Fruit fly (Drosophila melanogaster): Measurements from ENCODE around the gene Scsalpha1.

Gene Scsalpha1

dm6 chr3L:3771406-3771935 is 42.5 kb upstream of the Scsalpha1 start (continued):
- TF ChIP-seq CG17361 (GFP tag; IDR thresholded peaks at IDR 0.05) (peak; percentile 46; the same call in 2 of the 3 replicates), ac (GFP tag; optimal IDR thresholded peaks at IDR 0.05) (no peak), Bdp1 (GFP tag; optimal IDR thresholded peaks at IDR 0.05) (no peak), CG17912 (GFP tag; optimal IDR thresholded peaks at IDR 0.05) (no peak), Ravus (GFP tag; IDR thresholded peaks at IDR 0.05) (peak; percentile 64), mirr (GFP tag; optimal IDR thresholded peaks at IDR 0.05) (peak; percentile 11), slbo (GFP tag; IDR thresholded peaks at IDR 0.05) (peak; percentile 94), CG4707 (GFP tag; optimal IDR thresholded peaks at IDR 0.05) (peak; percentile 38), CG14667 (GFP tag; IDR thresholded peaks at IDR 0.05) (peak; percentile 88; the same call in 1 of the 2 replicates), CG31441 (GFP tag; IDR thresholded peaks at IDR 0.05) (peak; percentile 65), CG18619 (GFP tag; optimal IDR thresholded peaks at IDR 0.05) (peak; percentile 55), gem (tag; optimal IDR thresholded peaks at IDR 0.05) (peak; percentile 87), CG9932 (GFP tag; IDR thresholded peaks at IDR 0.05) (peak; percentile 89), CG43689 (GFP tag; IDR thresholded peaks at IDR 0.05) (peak; percentile 54; the same call in 1 of the 2 replicates), Dp (GFP tag; optimal IDR thresholded peaks at IDR 0.05) (no peak), NK7.1 (GFP tag; optimal IDR thresholded peaks at IDR 0.05) (no peak), HLH3B (GFP tag; IDR thresholded peaks at IDR 0.05) (peak; percentile 81), CG17612 (GFP tag; IDR thresholded peaks at IDR 0.05) (peak; percentile 54), bowl (GFP tag; IDR thresholded peaks at IDR 0.05) (no peak), esg (GFP tag; conservative IDR thresholded peaks at IDR 0.05) (peak; percentile 69), disco-r (GFP tag; optimal IDR thresholded peaks at IDR 0.05) (no peak), NfI (GFP tag; optimal IDR thresholded peaks at IDR 0.05) (peak; percentile 79), crol (GFP tag; IDR thresholded peaks at IDR 0.05) (no peak), tna (GFP tag; IDR thresholded peaks at IDR 0.05; ENCODE audit: partially characterized antibody) (no peak), bsh (GFP tag; optimal IDR thresholded peaks at IDR 0.05) (peak; percentile 5 to 52), Taf1 (GFP tag; IDR thresholded peaks at IDR 0.05) (peak; percentile 74), da (GFP tag; optimal IDR thresholded peaks at IDR 0.05) (no peak), CG15696 (tag; optimal IDR thresholded peaks at IDR 0.05) (no peak), CG7786 (GFP tag; optimal IDR thresholded peaks at IDR 0.05) (no peak), sd (tag; optimal IDR thresholded peaks at IDR 0.05) (peak; percentile 72), pita (GFP tag; optimal IDR thresholded peaks at IDR 0.05) (no peak), YL-1 (GFP tag; optimal IDR thresholded peaks at IDR 0.05) (no peak), nmo (GFP tag; optimal IDR thresholded peaks at IDR 0.05) (peak; percentile 59), ro (GFP tag; IDR thresholded peaks at IDR 0.05) (peak; percentile 52; the same call in 1 of the 2 replicates), org-1 (GFP tag; optimal IDR thresholded peaks at IDR 0.05) (peak; percentile 61), btn (GFP tag; optimal IDR thresholded peaks at IDR 0.05) (no peak), crc (GFP tag; optimal IDR thresholded peaks at IDR 0.05) (no peak), CG10321 (GFP tag; IDR thresholded peaks at IDR 0.05) (0 out of 2 replicates have a peak, but pooled peaks have one; percentile 39), emc (GFP tag; optimal IDR thresholded peaks at IDR 0.05) (no peak), Tbp (GFP tag; optimal IDR thresholded peaks at IDR 0.05) (no peak), CG2678 (tag; optimal IDR thresholded peaks at IDR 0.05) (peak; percentile 88), dmrt11E (tag; optimal IDR thresholded peaks at IDR 0.05) (no peak), corto (GFP tag; optimal IDR thresholded peaks at IDR 0.05) (no peak), CG4617 (GFP tag; optimal IDR thresholded peaks at IDR 0.05; ENCODE audit: borderline replicate concordance) (no peak), fd96Cb (tag; optimal IDR thresholded peaks at IDR 0.05) (peak; percentile 31), Bgb (GFP tag; IDR thresholded peaks at IDR 0.05; ENCODE audit: partially characterized antibody) (no peak), pan (optimal IDR thresholded peaks at IDR 0.05) (no peak), pan (GFP tag; optimal IDR thresholded peaks at IDR 0.05 in 1 of 2, IDR thresholded peaks at IDR 0.05 in 1 of 2) (peak in 1 of 2 experiments; percentile 90), nom (GFP tag; optimal IDR thresholded peaks at IDR 0.05) (peak; percentile 93), H2.0 (GFP tag; IDR thresholded peaks at IDR 0.05) (peak; percentile 78), Max (GFP tag; optimal IDR thresholded peaks at IDR 0.05) (peak; percentile 36)

Data from whole organism, embryonic.